In genomic region chrII:4747063-4747462, ce11 we compare ENCODE assay signal across 5 worm cellular contexts.
TF ChIP-seq lines count a peak whose summit lies in the region.

No protein-coding gene starts in this region.

TF ChIP-seq in whole organism, L1 larva, 84 proteins besides CTCF, POLR2A, EP300 and RAD21 (continues in another document):
- no peak for TF ChIP-seq zip-4 (GFP tag; optimal IDR thresholded peaks at IDR 0.05; lab: Kevin White, UChicago)
- no peak for TF ChIP-seq hpl-2 (GFP tag; optimal IDR thresholded peaks at IDR 0.05; lab: Kevin White, UChicago)
- TF ChIP-seq jun-1 (tag; optimal IDR thresholded peaks at IDR 0.05; lab: Kevin White, UChicago) = no peak
- TF ChIP-seq nhr-11 (tag; optimal IDR thresholded peaks at IDR 0.05; lab: Kevin White, UChicago) = no peak
- no peak for TF ChIP-seq hlh-17 (GFP tag; optimal IDR thresholded peaks at IDR 0.05; lab: Kevin White, UChicago; ENCODE audit: borderline replicate concordance)
- TF ChIP-seq fkh-4 (tag; optimal IDR thresholded peaks at IDR 0.05; lab: Kevin White, UChicago; ENCODE audit: borderline replicate concordance) = no peak
- TF ChIP-seq tbx-2 (tag; optimal IDR thresholded peaks at IDR 0.05; lab: Kevin White, UChicago) = no peak
- no peak for TF ChIP-seq C34B4.2 (tag; optimal IDR thresholded peaks at IDR 0.05; lab: Kevin White, UChicago)
- TF ChIP-seq ztf-4 (tag; optimal IDR thresholded peaks at IDR 0.05; lab: Kevin White, UChicago) = no peak
- TF ChIP-seq unc-86 (tag; optimal IDR thresholded peaks at IDR 0.05; lab: Kevin White, UChicago) = no peak
- TF ChIP-seq sptf-1 (tag; optimal IDR thresholded peaks at IDR 0.05; lab: Kevin White, UChicago) = no peak
- no peak for TF ChIP-seq aha-1 (tag; optimal IDR thresholded peaks at IDR 0.05; lab: Kevin White, UChicago)
- peak; percentile 37 for TF ChIP-seq nhr-71 (tag; optimal IDR thresholded peaks at IDR 0.05; lab: Kevin White, UChicago)
- peak; percentile 19 for TF ChIP-seq lin-14 (GFP tag; optimal IDR thresholded peaks at IDR 0.05; lab: Kevin White, UChicago)
- no peak for TF ChIP-seq mab-9 (GFP tag; IDR thresholded peaks at IDR 0.05; lab: Robert Waterston, UW)
- TF ChIP-seq fkh-10 (GFP tag; optimal IDR thresholded peaks at IDR 0.05; lab: Kevin White, UChicago) = no peak
- TF ChIP-seq snu-23 (GFP tag; optimal IDR thresholded peaks at IDR 0.05; lab: Kevin White, UChicago) = peak; percentile 5
- no peak for TF ChIP-seq unc-30 (tag; optimal IDR thresholded peaks at IDR 0.05; lab: Kevin White, UChicago)
- no peak for TF ChIP-seq nhr-90 (tag; optimal IDR thresholded peaks at IDR 0.05; lab: Kevin White, UChicago; ENCODE audit: poor library complexity)

TF ChIP-seq in whole organism, L2 larva, 48 proteins besides CTCF, POLR2A, EP300 and RAD21:
- peak; percentile 12 for TF ChIP-seq sma-3 (GFP tag; optimal IDR thresholded peaks at IDR 0.05; lab: Kevin White, UChicago)
- TF ChIP-seq lsy-2 (tag; optimal IDR thresholded peaks at IDR 0.05; lab: Kevin White, UChicago) = peak in 1 of 2 experiments; percentile 4
- TF ChIP-seq mdl-1 (tag; optimal IDR thresholded peaks at IDR 0.05; lab: Kevin White, UChicago) = no peak
- TF ChIP-seq nhr-237 (tag; optimal IDR thresholded peaks at IDR 0.05; lab: Kevin White, UChicago) = no peak
- no peak for TF ChIP-seq ZK546.5 (tag; optimal IDR thresholded peaks at IDR 0.05; lab: Kevin White, UChicago)
- TF ChIP-seq nhr-21 (tag; optimal IDR thresholded peaks at IDR 0.05; lab: Kevin White, UChicago) = peak; percentile 33
- TF ChIP-seq nhr-12 (tag; optimal IDR thresholded peaks at IDR 0.05; lab: Kevin White, UChicago) = no peak
- TF ChIP-seq nhr-25 (tag; optimal IDR thresholded peaks at IDR 0.05; lab: Kevin White, UChicago) = peak; percentile 18
- no peak for TF ChIP-seq elt-3 (tag; optimal IDR thresholded peaks at IDR 0.05; lab: Kevin White, UChicago)
- TF ChIP-seq sma-9 (GFP tag; optimal IDR thresholded peaks at IDR 0.05; lab: Kevin White, UChicago) = peak; percentile 40
- TF ChIP-seq sma-9 (tag; optimal IDR thresholded peaks at IDR 0.05; lab: Kevin White, UChicago) = no peak
- TF ChIP-seq Y55F3AM.14 (GFP tag; optimal IDR thresholded peaks at IDR 0.05; lab: Kevin White, UChicago) = no peak
- no peak for TF ChIP-seq unc-62 (GFP tag; optimal IDR thresholded peaks at IDR 0.05; lab: Kevin White, UChicago)

TF ChIP-seq in whole organism, L3 larva, 47 proteins besides CTCF, POLR2A, EP300 and RAD21:
- TF ChIP-seq skn-1 (tag; optimal IDR thresholded peaks at IDR 0.05; lab: Kevin White, UChicago) (no peak), fkh-10 (GFP tag; optimal IDR thresholded peaks at IDR 0.05; lab: Kevin White, UChicago) (no peak), nfya-1 (tag; optimal IDR thresholded peaks at IDR 0.05; lab: Kevin White, UChicago; ENCODE audit: insufficient read depth) (peak; percentile 51), mml-1 (tag; optimal IDR thresholded peaks at IDR 0.05; lab: Kevin White, UChicago) (peak; percentile 27), nhr-43 (tag; optimal IDR thresholded peaks at IDR 0.05; lab: Kevin White, UChicago; ENCODE audit: poor library complexity, severe bottlenecking) (peak; percentile 16), nhr-25 (tag; optimal IDR thresholded peaks at IDR 0.05; lab: Kevin White, UChicago) (peak; percentile 56), lin-15B (tag; optimal IDR thresholded peaks at IDR 0.05; lab: Kevin White, UChicago) (no peak), sea-2 (GFP tag; optimal IDR thresholded peaks at IDR 0.05; lab: Kevin White, UChicago) (no peak), nhr-76 (tag; optimal IDR thresholded peaks at IDR 0.05; lab: Kevin White, UChicago) (no peak)
TF ChIP-seq in whole organism, L3 larva: peak in this region for 4.

TF ChIP-seq in whole organism, L4 larva, 104 proteins besides CTCF, POLR2A, EP300 and RAD21:
- TF ChIP-seq jun-1 (tag; optimal IDR thresholded peaks at IDR 0.05; lab: Kevin White, UChicago) (no peak), duxl-1 (tag; optimal IDR thresholded peaks at IDR 0.05; lab: Kevin White, UChicago; ENCODE audit: poor library complexity) (no peak), mdl-1 (tag; optimal IDR thresholded peaks at IDR 0.05; lab: Kevin White, UChicago) (peak in 1 of 2 experiments; percentile 39), tag-97 (GFP tag; IDR thresholded peaks at IDR 0.05; lab: Robert Waterston, UW) (no peak), spr-3 (GFP tag; optimal IDR thresholded peaks at IDR 0.05; lab: Kevin White, UChicago) (no peak), ctbp-1 (GFP tag; IDR thresholded peaks at IDR 0.05; lab: Robert Waterston, UW) (no peak), ceh-20 (GFP tag; IDR thresholded peaks at IDR 0.05; lab: Robert Waterston, UW) (no peak), hlh-11 (tag; optimal IDR thresholded peaks at IDR 0.05; lab: Kevin White, UChicago) (peak; percentile 5), lsy-2 (tag; optimal IDR thresholded peaks at IDR 0.05; lab: Kevin White, UChicago) (peak in 1 of 2 experiments; percentile 51), ceh-44 (GFP tag; IDR thresholded peaks at IDR 0.05; lab: Robert Waterston, UW) (no peak), hlh-30 (tag; optimal IDR thresholded peaks at IDR 0.05; lab: Kevin White, UChicago; ENCODE audit: insufficient read depth) (peak; percentile 69), rbr-2 (tag; optimal IDR thresholded peaks at IDR 0.05; lab: Kevin White, UChicago) (no peak), nhr-48 (tag; optimal IDR thresholded peaks at IDR 0.05; lab: Kevin White, UChicago) (peak; percentile 62), zfp-3 (GFP tag; conservative IDR thresholded peaks at IDR 0.05; lab: Robert Waterston, UW) (no peak), gei-8 (GFP tag; optimal IDR thresholded peaks at IDR 0.05; lab: Kevin White, UChicago) (no peak), mdt-29 (GFP tag; IDR thresholded peaks at IDR 0.05; lab: Robert Waterston, UW) (peak; percentile 16; the same call in 1 of the 2 replicates)
TF ChIP-seq in whole organism, L4 larva: peak in this region for 6.

TF ChIP-seq in whole organism, late embryonic, 69 proteins besides CTCF, POLR2A, EP300 and RAD21:
- TF ChIP-seq gmeb-2 (tag; optimal IDR thresholded peaks at IDR 0.05; lab: Kevin White, UChicago) (no peak), hlh-30 (tag; optimal IDR thresholded peaks at IDR 0.05; lab: Kevin White, UChicago; ENCODE audit: insufficient read depth) (peak; percentile 22)
